Fruit fly (Drosophila melanogaster) whole organism, embryonic: ENCODE results near the gene Vps26.

Source experiments
- CG10543 ChIP-seq: fragments of 200-800 bp; sonication (Bioruptor generic); optimal IDR thresholded peaks from 3 replicates; lab custom pipeline; 2017; ENCODE audit warnings: missing biosample characterization, mild to moderate bottlenecking, missing genetic modification characterization, moderate library complexity
- CG11723 ChIP-seq: fragments of 200-800 bp; sonication (Bioruptor generic); optimal IDR thresholded peaks from 2 replicates; lab custom pipeline; 2017; ENCODE audit warnings: missing biosample characterization, mild to moderate bottlenecking, missing genetic modification characterization
- CG12744 ChIP-seq: fragments of 200-800 bp; sonication (Bioruptor generic); optimal IDR thresholded peaks from 2 replicates; lab custom pipeline; 2016; ENCODE audit warnings: missing biosample characterization, missing genetic modification characterization
- CG13775 ChIP-seq: fragments of 200-800 bp; sonication (Bioruptor generic); optimal IDR thresholded peaks from 3 replicates; lab custom pipeline; 2017; ENCODE audit warnings: missing biosample characterization, mild to moderate bottlenecking, missing genetic modification characterization
- CG13894 ChIP-seq: fragments of 200-800 bp; sonication (Bioruptor generic); optimal IDR thresholded peaks from 3 replicates; lab custom pipeline; 2018; ENCODE audit warnings: missing biosample characterization, mild to moderate bottlenecking, missing genetic modification characterization, moderate library complexity
- CG14014 ChIP-seq: fragments of 200-800 bp; sonication (Bioruptor generic); IDR thresholded peaks from 2 replicates; pipeline ENCODE4 v1.3.6; 2022; ENCODE audit warnings: missing biosample characterization, missing genetic modification characterization
- CG17829 ChIP-seq: fragments of 200-800 bp; optimal IDR thresholded peaks from 2 replicates; lab custom pipeline; 2019; ENCODE audit warnings: missing biosample characterization, mild to moderate bottlenecking, missing genetic modification characterization, moderate library complexity
- CG18599 ChIP-seq: fragments of 200-800 bp; sonication (Bioruptor generic); optimal IDR thresholded peaks from 3 replicates; lab custom pipeline; 2017; ENCODE audit warnings: missing biosample characterization, missing genetic modification characterization, mild to moderate bottlenecking, moderate library complexity, missing genetic modification reagents
- CG18764 ChIP-seq: fragments of 200-800 bp; sonication (Bioruptor generic); optimal IDR thresholded peaks from 3 replicates; lab custom pipeline; 2016; ENCODE audit warnings: missing biosample characterization, missing genetic modification characterization
- CG2875 ChIP-seq: fragments of 200-800 bp; sonication (Bioruptor generic); optimal IDR thresholded peaks from 2 replicates; lab custom pipeline; 2017; ENCODE audit warnings: missing biosample characterization, mild to moderate bottlenecking, missing genetic modification characterization, missing genetic modification reagents
- CG31224 ChIP-seq: fragments of 200-800 bp; sonication (Bioruptor generic); IDR thresholded peaks from 2 replicates; pipeline ENCODE4 v1.3.6; 2022; ENCODE audit warnings: missing biosample characterization, missing genetic modification characterization
- CG3281 ChIP-seq: fragments of 200-800 bp; sonication (Bioruptor generic); optimal IDR thresholded peaks from 3 replicates; lab custom pipeline; 2017; ENCODE audit warnings: missing biosample characterization, mild to moderate bottlenecking, missing genetic modification characterization
- CG33213 ChIP-seq: fragments of 200-800 bp; sonication (Bioruptor generic); optimal IDR thresholded peaks from 3 replicates; lab custom pipeline; 2016; ENCODE audit warnings: missing biosample characterization, missing genetic modification characterization
- CG4328 ChIP-seq: fragments of 200-800 bp; sonication (Bioruptor generic); optimal IDR thresholded peaks from 3 replicates; lab custom pipeline; 2017; ENCODE audit warnings: missing biosample characterization, missing genetic modification reagents, missing genetic modification characterization
- CG6254 ChIP-seq: fragments of 200-800 bp; sonication (Bioruptor generic); optimal IDR thresholded peaks from 3 replicates; lab custom pipeline; 2017; ENCODE audit warnings: mild to moderate bottlenecking, missing biosample characterization, missing genetic modification reagents, missing genetic modification characterization
- CG7839 ChIP-seq: fragments of 200-800 bp; sonication (Bioruptor generic); optimal IDR thresholded peaks from 3 replicates; lab custom pipeline; 2018; ENCODE audit warnings: missing biosample characterization, mild to moderate bottlenecking, missing genetic modification characterization, moderate library complexity
- CG7963 ChIP-seq: fragments of 200-800 bp; sonication (Bioruptor generic); IDR thresholded peaks from 3 replicates; pipeline ENCODE4 v1.3.6; 2022; ENCODE audit warnings: missing biosample characterization, missing genetic modification characterization; ENCODE audit not compliant: partially characterized antibody
- CG9609 ChIP-seq: fragments of 200-800 bp; sonication (Bioruptor generic); optimal IDR thresholded peaks from 3 replicates; lab custom pipeline; 2016; ENCODE audit warnings: missing biosample characterization, missing genetic modification characterization
- Dbx ChIP-seq: fragments of 200-800 bp; sonication (Bioruptor generic); IDR thresholded peaks from 3 replicates; pipeline ENCODE4 v1.3.6; 2022; ENCODE audit warnings: missing biosample characterization, missing genetic modification characterization
- E2f1 ChIP-seq: fragments of 200-800 bp; sonication (Bioruptor generic); IDR thresholded peaks from 2 replicates; pipeline ENCODE4 v1.3.6; 2022; ENCODE audit warnings: missing biosample characterization, missing genetic modification characterization
- Ets65A ChIP-seq: fragments of 200-800 bp; sonication (Bioruptor generic); peaks from one replicate; lab custom pipeline; 2016; ENCODE audit warnings: missing biosample characterization, missing genetic modification characterization
- HLHmδ ChIP-seq: fragments of 200-800 bp; sonication (Bioruptor generic); optimal IDR thresholded peaks from 2 replicates; lab custom pipeline; 2018; ENCODE audit warnings: missing biosample characterization, mild to moderate bottlenecking, missing genetic modification characterization, moderate library complexity
- Hsf ChIP-seq: fragments of 200-800 bp; sonication (Bioruptor generic); optimal IDR thresholded peaks from 3 replicates; lab custom pipeline; 2016; ENCODE audit warnings: missing biosample characterization, missing genetic modification characterization
- Lim3 ChIP-seq: fragments of 200-800 bp; sonication (Bioruptor generic); IDR thresholded peaks from 2 replicates; pipeline ENCODE4 v1.3.6; 2022; ENCODE audit warnings: missing biosample characterization, missing genetic modification characterization
- Meics ChIP-seq: fragments of 200-800 bp; sonication (Bioruptor generic); optimal IDR thresholded peaks from 2 replicates; lab custom pipeline; 2017; ENCODE audit warnings: missing biosample characterization, mild to moderate bottlenecking, missing genetic modification characterization
- NC2α ChIP-seq: fragments of 200-800 bp; sonication (Bioruptor generic); optimal IDR thresholded peaks from 2 replicates; lab custom pipeline; 2016; ENCODE audit warnings: missing biosample characterization, missing genetic modification characterization
- Sin3A ChIP-seq: fragments of >200 bp; optimal IDR thresholded peaks from 2 replicates; lab custom pipeline; 2018
- Sox100B ChIP-seq: fragments of 200-800 bp; sonication (Bioruptor generic); optimal IDR thresholded peaks from 3 replicates; lab custom pipeline; 2018; ENCODE audit warnings: missing biosample characterization, mild to moderate bottlenecking, missing genetic modification characterization
- ara ChIP-seq: fragments of 200-800 bp; sonication (Bioruptor generic); IDR thresholded peaks from 2 replicates; pipeline ENCODE4 v1.3.6; 2022; ENCODE audit warnings: missing biosample characterization, missing genetic modification characterization
- ash1 ChIP-seq: fragments of 200-800 bp; sonication (Bioruptor generic); optimal IDR thresholded peaks from 2 replicates; lab custom pipeline; 2018; ENCODE audit warnings: missing biosample characterization, mild to moderate bottlenecking, missing genetic modification characterization
- bigmax ChIP-seq: fragments of 200-800 bp; sonication (Bioruptor generic); optimal IDR thresholded peaks from 2 replicates; lab custom pipeline; 2018; ENCODE audit warnings: missing biosample characterization, mild to moderate bottlenecking, missing genetic modification characterization
- corto ChIP-seq: fragments of 200-800 bp; sonication (Bioruptor generic); optimal IDR thresholded peaks from 2 replicates; lab custom pipeline; 2016; ENCODE audit warnings: missing biosample characterization, mild to moderate bottlenecking, missing genetic modification characterization, moderate library complexity
- dmrt11E ChIP-seq: fragments of 200-800 bp; sonication (Bioruptor generic); optimal IDR thresholded peaks from 3 replicates; lab custom pipeline; 2018; ENCODE audit warnings: missing biosample characterization, mild to moderate bottlenecking, missing genetic modification characterization, moderate library complexity
- ems ChIP-seq: fragments of 200-800 bp; sonication (Bioruptor generic); optimal IDR thresholded peaks from 3 replicates; lab custom pipeline; 2016; ENCODE audit warnings: missing biosample characterization, missing genetic modification characterization
- eve ChIP-seq, 2 experiments: fragments of >200 bp; optimal IDR thresholded peaks; 2 replicates each; lab custom pipeline; 2017; ENCODE audit warnings: missing biosample characterization in 2 of 2, missing genetic modification characterization in 2 of 2
- fd64A ChIP-seq: fragments of 200-800 bp; sonication (Bioruptor generic); optimal IDR thresholded peaks from 3 replicates; lab custom pipeline; 2018; ENCODE audit warnings: missing biosample characterization, mild to moderate bottlenecking, missing genetic modification characterization
- grn ChIP-seq: fragments of 200-800 bp; sonication (Bioruptor generic); optimal IDR thresholded peaks from 3 replicates; lab custom pipeline; 2017; ENCODE audit warnings: missing biosample characterization, missing genetic modification characterization
- knrl ChIP-seq: fragments of 200-800 bp; sonication (Bioruptor generic); IDR thresholded peaks from 3 replicates; pipeline ENCODE4 v1.3.6; 2022; ENCODE audit warnings: missing biosample characterization, missing genetic modification characterization; ENCODE audit not compliant: partially characterized antibody
- nerfin-1 ChIP-seq: fragments of 200-800 bp; sonication (Bioruptor generic); optimal IDR thresholded peaks from 3 replicates; lab custom pipeline; 2019; ENCODE audit warnings: missing biosample characterization, mild to moderate bottlenecking, missing genetic modification characterization, moderate library complexity
- otp ChIP-seq: fragments of 200-800 bp; sonication (Bioruptor generic); IDR thresholded peaks from 3 replicates; pipeline ENCODE4, ENCODE4 v1.3.6; 2022; ENCODE audit warnings: missing biosample characterization, missing genetic modification characterization
- prd ChIP-seq, 3 experiments: fragments of >200 bp in 2 of 3; fragments of 200-800 bp in 1 of 3; sonication (Bioruptor generic) in 1 of 3; optimal IDR thresholded peaks in 2 of 3; IDR thresholded peaks in 1 of 3; 2 replicates in 2 of 3; 3 replicates in 1 of 3; pipeline versions ENCODE4 v1.3.6 to Lab custom; 2017 to 2022; ENCODE audit warnings: missing biosample characterization in 1 of 3, missing genetic modification characterization in 1 of 3
- psq ChIP-seq: fragments of 200-800 bp; sonication (Bioruptor generic); optimal IDR thresholded peaks from 2 replicates; lab custom pipeline; 2017; ENCODE audit warnings: missing biosample characterization, missing genetic modification characterization
- repo ChIP-seq: fragments of 200-800 bp; sonication (Bioruptor generic); optimal IDR thresholded peaks from 2 replicates; lab custom pipeline; 2016; ENCODE audit warnings: missing biosample characterization, missing genetic modification characterization
- run ChIP-seq: fragments of 200-800 bp; sonication (Bioruptor generic); optimal IDR thresholded peaks from 3 replicates; lab custom pipeline; 2018; ENCODE audit warnings: missing biosample characterization, mild to moderate bottlenecking, missing genetic modification characterization
- slou ChIP-seq: fragments of 200-800 bp; sonication (Bioruptor generic); optimal IDR thresholded peaks from 3 replicates; lab custom pipeline; 2016; ENCODE audit warnings: missing biosample characterization, missing genetic modification characterization
- sna ChIP-seq: fragments of 200-800 bp; sonication (Bioruptor generic); IDR thresholded peaks from 2 replicates; pipeline ENCODE4 v1.3.6; 2022; ENCODE audit warnings: missing biosample characterization, missing genetic modification characterization; ENCODE audit not compliant: partially characterized antibody
- stwl ChIP-seq: fragments of 200-800 bp; sonication (Bioruptor generic); optimal IDR thresholded peaks from 3 replicates; lab custom pipeline; 2018; ENCODE audit warnings: missing biosample characterization, mild to moderate bottlenecking, missing genetic modification characterization, moderate library complexity
- tap ChIP-seq: fragments of 200-800 bp; optimal IDR thresholded peaks from 3 replicates; lab custom pipeline; 2019; ENCODE audit warnings: missing biosample characterization, mild to moderate bottlenecking, missing genetic modification characterization, moderate library complexity
- tin ChIP-seq: fragments of 200-800 bp; sonication (Bioruptor generic); optimal IDR thresholded peaks from 3 replicates; lab custom pipeline; 2016; ENCODE audit warnings: missing biosample characterization, missing genetic modification characterization
- zen2 ChIP-seq: fragments of 200-800 bp; sonication (Bioruptor generic); IDR thresholded peaks from 3 replicates; pipeline ENCODE4 v1.3.6; 2022; ENCODE audit warnings: missing biosample characterization, missing genetic modification characterization; ENCODE audit not compliant: partially characterized antibody

Gene Vps26

DNA sequence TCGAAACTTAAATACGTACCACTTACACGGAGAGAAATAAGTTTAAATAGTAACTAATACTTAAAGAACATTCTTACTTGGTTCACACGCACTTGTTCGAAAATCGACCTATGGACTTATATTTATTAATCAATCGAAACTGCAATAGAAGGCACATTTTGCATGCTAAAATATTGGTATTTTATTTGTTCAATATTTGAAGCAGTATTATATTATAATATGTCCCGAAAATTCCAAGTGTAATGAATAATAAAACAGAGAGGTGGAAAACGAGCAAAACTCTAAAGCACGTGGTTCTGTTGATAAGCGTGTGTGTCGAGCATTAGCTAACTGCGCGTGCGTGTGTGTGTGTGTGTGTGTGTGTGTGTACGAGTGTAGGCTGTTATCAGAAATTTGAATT is 23.7 kb upstream of the Vps26 start (continued):
- TF ChIP-seq run (peak; percentile 76), Sox100B (GFP tag; lab: Kevin White, UChicago) (peak; percentile 81), repo (peak; percentile 62), otp (GFP tag; lab: Robert Waterston, UW) (no peak), Lim3 (GFP tag; lab: Robert Waterston, UW) (no peak), ash1 (peak; percentile 46), CG7839 (tag; lab: Kevin White, UChicago) (peak; percentile 92), eve (GFP tag; optimal IDR thresholded peaks at IDR 0.05; lab: Kevin White, UChicago) (peak in 1 of 2 experiments; percentile 89), CG31224 (GFP tag; lab: Robert Waterston, UW) (peak; percentile 80), CG9609 (GFP tag; lab: Kevin White, UChicago) (peak; percentile 56), grn (GFP tag; lab: Kevin White, UChicago) (peak; percentile 50), CG13894 (peak; percentile 93), dmrt11E (tag; lab: Kevin White, UChicago) (peak; percentile 59), CG7963 (GFP tag; lab: Robert Waterston, UW) (no peak), knrl (no peak), CG33213 (peak; percentile 67), CG14014 (GFP tag; lab: Robert Waterston, UW) (peak; percentile 77), tin (GFP tag; lab: Kevin White, UChicago) (peak; percentile 67), E2f1 (GFP tag; lab: Robert Waterston, UW) (peak; percentile 73), Dbx (GFP tag; lab: Robert Waterston, UW) (peak; percentile 85), CG12744 (peak; percentile 79), Ets65A (GFP tag; lab: Kevin White, UChicago) (peak; percentile 95), NC2α (GFP tag; lab: Kevin White, UChicago) (no peak), CG6254 (peak; percentile 35), sna (GFP tag; lab: Robert Waterston, UW) (no peak), CG2875 (GFP tag; lab: Kevin White, UChicago) (peak; percentile 25), CG17829 (peak; percentile 81), HLHmδ (GFP tag; lab: Kevin White, UChicago) (no peak), psq (GFP tag; lab: Kevin White, UChicago) (peak; percentile 20), Sin3A (lab: Kevin White, UChicago) (no peak), CG18599 (GFP tag; lab: Kevin White, UChicago) (peak; percentile 96), CG10543 (peak; percentile 91), CG18764 (peak; percentile 32), CG11723 (GFP tag; lab: Kevin White, UChicago) (peak; percentile 63), nerfin-1 (tag; lab: Kevin White, UChicago) (peak; percentile 71), Meics (GFP tag; lab: Kevin White, UChicago) (peak; percentile 94), Hsf (GFP tag; lab: Kevin White, UChicago) (peak; percentile 81), CG13775 (GFP tag; lab: Kevin White, UChicago) (peak; percentile 87), prd (optimal IDR thresholded peaks at IDR 0.05; lab: Kevin White, UChicago) (no peak), prd (GFP tag; IDR thresholded peaks at IDR 0.05; lab: Robert Waterston, UW) (peak; percentile 81), ems (GFP tag; lab: Kevin White, UChicago) (peak; percentile 78), zen2 (GFP tag; lab: Robert Waterston, UW) (no peak), CG3281 (peak; percentile 94), bigmax (GFP tag; lab: Kevin White, UChicago) (no peak), corto (GFP tag; lab: Kevin White, UChicago) (peak; percentile 26), CG4328 (GFP tag; lab: Kevin White, UChicago) (peak; percentile 82), tap (tag; lab: Kevin White, UChicago) (peak; percentile 80), fd64A (GFP tag; lab: Kevin White, UChicago) (peak; percentile 56), slou (GFP tag; lab: Kevin White, UChicago) (peak; percentile 60), stwl (tag; lab: Kevin White, UChicago) (no peak), ara (peak; percentile 56; the same call in 1 of the 2 replicates)
